Fruit fly (Drosophila melanogaster) whole organism, embryonic: Measurements from ENCODE around the gene Acp26Ab.

ENCODE experiments used
- Ada2b ChIP-seq: fragments of 200-800 bp; sonication (Bioruptor generic); IDR thresholded peaks from 2 replicates; pipeline ENCODE4 v1.3.6; 2022; ENCODE audit warnings: missing biosample characterization, missing genetic modification characterization
- CG11085 ChIP-seq: fragments of 200-800 bp; sonication (Bioruptor generic); IDR thresholded peaks from 2 replicates; pipeline ENCODE4 v1.3.6; 2022; ENCODE audit warnings: missing biosample characterization, missing genetic modification characterization
- CG12155 ChIP-seq: fragments of 200-800 bp; sonication (Bioruptor generic); optimal IDR thresholded peaks from 3 replicates; lab custom pipeline; 2016; ENCODE audit warnings: missing biosample characterization, missing genetic modification characterization
- CG12299 ChIP-seq: fragments of 200-800 bp; sonication (Bioruptor generic); optimal IDR thresholded peaks from 2 replicates; lab custom pipeline; 2018; ENCODE audit warnings: missing biosample characterization, mild to moderate bottlenecking, missing genetic modification characterization
- CG1233 ChIP-seq: fragments of 200-800 bp; sonication (Bioruptor generic); optimal IDR thresholded peaks from 4 replicates; lab custom pipeline; 2018; ENCODE audit warnings: missing biosample characterization, mild to moderate bottlenecking, missing genetic modification characterization
- CG12391 ChIP-seq: fragments of 200-800 bp; sonication (Bioruptor generic); optimal IDR thresholded peaks from 3 replicates; lab custom pipeline; 2018; ENCODE audit warnings: missing biosample characterization, mild to moderate bottlenecking, missing genetic modification characterization, moderate library complexity
- CG12769 ChIP-seq: fragments of 200-800 bp; sonication (Bioruptor generic); optimal IDR thresholded peaks from 2 replicates; lab custom pipeline; 2019; ENCODE audit warnings: missing biosample characterization, mild to moderate bottlenecking, missing genetic modification characterization, moderate library complexity
- CG12942 ChIP-seq: fragments of 200-800 bp; sonication (Bioruptor generic); optimal IDR thresholded peaks from 3 replicates; lab custom pipeline; 2016; ENCODE audit warnings: missing biosample characterization, missing genetic modification characterization
- CG13123 ChIP-seq: fragments of 200-800 bp; sonication (Bioruptor generic); optimal IDR thresholded peaks from 2 replicates; lab custom pipeline; 2016; ENCODE audit warnings: missing biosample characterization, missing genetic modification characterization
- CG13894 ChIP-seq: fragments of 200-800 bp; sonication (Bioruptor generic); optimal IDR thresholded peaks from 3 replicates; lab custom pipeline; 2018; ENCODE audit warnings: missing biosample characterization, mild to moderate bottlenecking, missing genetic modification characterization, moderate library complexity
- CG14441 ChIP-seq: fragments of 200-800 bp; sonication (Bioruptor generic); IDR thresholded peaks from 2 replicates; pipeline ENCODE4 v1.3.6; 2022; ENCODE audit warnings: missing biosample characterization, missing genetic modification characterization
- CG17385 ChIP-seq: fragments of 200-800 bp; sonication (Bioruptor generic); optimal IDR thresholded peaks from 3 replicates; lab custom pipeline; 2018; ENCODE audit warnings: missing biosample characterization, mild to moderate bottlenecking, missing genetic modification characterization
- CG17568 ChIP-seq: fragments of 200-800 bp; sonication (Bioruptor generic); optimal IDR thresholded peaks from 2 replicates; lab custom pipeline; 2018; ENCODE audit warnings: missing biosample characterization, mild to moderate bottlenecking, missing genetic modification characterization, moderate library complexity
- CG18011 ChIP-seq: fragments of 200-800 bp; sonication (Bioruptor generic); optimal IDR thresholded peaks from 2 replicates; lab custom pipeline; 2017; ENCODE audit warnings: missing biosample characterization, missing genetic modification characterization, mild to moderate bottlenecking, moderate library complexity, missing genotype
- CG18599 ChIP-seq: fragments of 200-800 bp; sonication (Bioruptor generic); optimal IDR thresholded peaks from 3 replicates; lab custom pipeline; 2017; ENCODE audit warnings: missing biosample characterization, missing genetic modification characterization, mild to moderate bottlenecking, moderate library complexity, missing genetic modification reagents
- CG18619 ChIP-seq: fragments of 200-800 bp; sonication (Bioruptor generic); optimal IDR thresholded peaks from 3 replicates; lab custom pipeline; 2017; ENCODE audit warnings: missing biosample characterization, mild to moderate bottlenecking, missing genetic modification characterization
- CG30403 ChIP-seq: fragments of 200-800 bp; sonication (Bioruptor generic); optimal IDR thresholded peaks from 3 replicates; lab custom pipeline; 2016; ENCODE audit warnings: missing biosample characterization, missing genetic modification characterization
- CG3407 ChIP-seq: fragments of 200-800 bp; sonication (Bioruptor generic); optimal IDR thresholded peaks from 2 replicates; lab custom pipeline; 2018; ENCODE audit warnings: missing biosample characterization, mild to moderate bottlenecking, missing genetic modification characterization
- CG34224 ChIP-seq: fragments of 200-800 bp; sonication (Bioruptor generic); IDR thresholded peaks from 3 replicates; pipeline ENCODE4 v1.3.6; 2022; ENCODE audit warnings: missing biosample characterization, missing genetic modification characterization; ENCODE audit not compliant: partially characterized antibody
- CG4424 ChIP-seq: fragments of 200-800 bp; sonication (Bioruptor generic); optimal IDR thresholded peaks from 3 replicates; lab custom pipeline; 2016; ENCODE audit warnings: missing biosample characterization, missing genetic modification characterization
- CG4820 ChIP-seq: fragments of 200-800 bp; sonication (Bioruptor generic); optimal IDR thresholded peaks from 3 replicates; lab custom pipeline; 2016; ENCODE audit warnings: missing biosample characterization, missing genetic modification characterization
- CG6654 ChIP-seq: fragments of 200-800 bp; sonication (Bioruptor generic); optimal IDR thresholded peaks from 2 replicates; lab custom pipeline; 2017; ENCODE audit warnings: missing biosample characterization, mild to moderate bottlenecking, missing genetic modification characterization
- CG7271 ChIP-seq: fragments of 200-800 bp; sonication (Bioruptor generic); optimal IDR thresholded peaks from 2 replicates; lab custom pipeline; 2018; ENCODE audit warnings: missing biosample characterization, mild to moderate bottlenecking, missing genetic modification characterization, moderate library complexity
- CG8388 ChIP-seq: fragments of 200-800 bp; sonication (Bioruptor generic); optimal IDR thresholded peaks from 2 replicates; lab custom pipeline; 2019; ENCODE audit warnings: missing biosample characterization, mild to moderate bottlenecking, missing genetic modification characterization, moderate library complexity
- CG8944 ChIP-seq: fragments of 200-800 bp; sonication (Bioruptor generic); optimal IDR thresholded peaks from 3 replicates; lab custom pipeline; 2016; ENCODE audit warnings: missing biosample characterization, missing genetic modification characterization
- CHES-1-like ChIP-seq: fragments of 200-800 bp; sonication (Bioruptor generic); optimal IDR thresholded peaks from 2 replicates; lab custom pipeline; 2016; ENCODE audit warnings: missing biosample characterization, missing genetic modification characterization
- Chrac-16 ChIP-seq: fragments of 200-800 bp; sonication (Bioruptor generic); optimal IDR thresholded peaks from 3 replicates; lab custom pipeline; 2016; ENCODE audit warnings: missing biosample characterization, missing genetic modification characterization
- Doc2 ChIP-seq: fragments of 200-800 bp; sonication (Bioruptor generic); IDR thresholded peaks from 2 replicates; pipeline ENCODE4 v1.3.6; 2022; ENCODE audit warnings: missing biosample characterization, missing genetic modification characterization
- Eip74EF ChIP-seq, 2 experiments: fragments of 200-800 bp in 1 of 2; fragments of >200 bp in 1 of 2; sonication (Bioruptor generic) in 1 of 2; optimal IDR thresholded peaks; 2 replicates each; lab custom pipeline; 2017 to 2019; ENCODE audit warnings: missing biosample characterization in 2 of 2, missing genetic modification characterization in 2 of 2, mild to moderate bottlenecking in 1 of 2, moderate library complexity in 1 of 2
- H15 ChIP-seq: fragments of 200-800 bp; sonication (Bioruptor generic); IDR thresholded peaks from 3 replicates; pipeline ENCODE4 v1.3.6; 2022; ENCODE audit warnings: missing biosample characterization, missing genetic modification characterization
- HLH54F ChIP-seq: fragments of 200-800 bp; sonication (Bioruptor generic); optimal IDR thresholded peaks from 3 replicates; lab custom pipeline; 2016; ENCODE audit warnings: missing biosample characterization, missing genetic modification characterization
- Hr39 ChIP-seq: fragments of >200 bp; optimal IDR thresholded peaks from 2 replicates; lab custom pipeline; 2017
- Lhr ChIP-seq: fragments of 200-800 bp; sonication (Bioruptor generic); optimal IDR thresholded peaks from 3 replicates; lab custom pipeline; 2017; ENCODE audit warnings: mild to moderate bottlenecking, missing biosample characterization, missing genetic modification reagents, missing genetic modification characterization
- Lpt ChIP-seq: fragments of >200 bp; optimal IDR thresholded peaks from 2 replicates; lab custom pipeline; 2018; ENCODE audit warnings: missing biosample characterization, missing genetic modification characterization
- Nf-YA ChIP-seq: fragments of 200-800 bp; sonication (Bioruptor generic); IDR thresholded peaks from 2 replicates; pipeline ENCODE4 v1.3.6; 2022; ENCODE audit warnings: missing biosample characterization, missing genetic modification characterization
- Sox102F ChIP-seq: fragments of 200-800 bp; sonication (Bioruptor generic); optimal IDR thresholded peaks from 2 replicates; lab custom pipeline; 2018; ENCODE audit warnings: missing biosample characterization, mild to moderate bottlenecking, missing genetic modification characterization, moderate library complexity
- TFAM ChIP-seq: fragments of 200-800 bp; sonication (Bioruptor generic); optimal IDR thresholded peaks from 2 replicates; lab custom pipeline; 2017; ENCODE audit warnings: missing biosample characterization, missing genetic modification characterization, inconsistent platforms
- cas ChIP-seq: fragments of 200-800 bp; sonication (Bioruptor generic); IDR thresholded peaks from 2 replicates; pipeline ENCODE4 v1.3.6; 2022; ENCODE audit warnings: missing biosample characterization, missing genetic modification characterization
- en ChIP-seq: fragments of 200-800 bp; sonication (Bioruptor generic); optimal IDR thresholded peaks from 2 replicates; lab custom pipeline; 2016; ENCODE audit warnings: missing biosample characterization, missing genetic modification characterization
- fd102C ChIP-seq: fragments of 200-800 bp; sonication (Bioruptor generic); optimal IDR thresholded peaks from 2 replicates; lab custom pipeline; 2018; ENCODE audit warnings: missing biosample characterization, mild to moderate bottlenecking, missing genetic modification characterization, moderate library complexity
- inv ChIP-seq: fragments of 200-800 bp; sonication (Bioruptor generic); IDR thresholded peaks from 2 replicates; pipeline ENCODE4 v1.3.6; 2022; ENCODE audit warnings: missing biosample characterization, missing genetic modification characterization; ENCODE audit not compliant: partially characterized antibody
- lilli ChIP-seq: fragments of 200-800 bp; sonication (Bioruptor generic); optimal IDR thresholded peaks from 3 replicates; lab custom pipeline; 2016; ENCODE audit warnings: missing biosample characterization, missing genetic modification characterization
- odd ChIP-seq: fragments of 200-800 bp; sonication (Bioruptor generic); optimal IDR thresholded peaks from 2 replicates; lab custom pipeline; 2017; ENCODE audit warnings: missing biosample characterization, mild to moderate bottlenecking, missing genetic modification characterization
- org-1 ChIP-seq: fragments of 200-800 bp; sonication (Bioruptor generic); optimal IDR thresholded peaks from 2 replicates; lab custom pipeline; 2017; ENCODE audit warnings: missing biosample characterization, missing genetic modification characterization
- scrt ChIP-seq: fragments of 200-800 bp; sonication (Bioruptor generic); optimal IDR thresholded peaks from 2 replicates; lab custom pipeline; 2018; ENCODE audit warnings: missing biosample characterization, mild to moderate bottlenecking, missing genetic modification characterization, moderate library complexity
- sens ChIP-seq: fragments of 200-800 bp; sonication (Bioruptor generic); peaks from one replicate; lab custom pipeline; 2016; ENCODE audit warnings: missing biosample characterization, missing genetic modification characterization
- seq ChIP-seq: fragments of 200-800 bp; sonication (Bioruptor generic); IDR thresholded peaks from 2 replicates; pipeline ENCODE4 v1.3.6; 2022; ENCODE audit warnings: missing biosample characterization, missing genetic modification characterization
- ssp ChIP-seq: fragments of 200-800 bp; sonication (Bioruptor generic); IDR thresholded peaks from 2 replicates; pipeline ENCODE4 v1.3.6; 2022; ENCODE audit warnings: missing biosample characterization, missing genetic modification characterization
- stc ChIP-seq: fragments of 200-800 bp; sonication (Bioruptor generic); IDR thresholded peaks from 2 replicates; pipeline ENCODE4 v1.3.6; 2022; ENCODE audit warnings: missing biosample characterization, missing genetic modification characterization
- vnd ChIP-seq: fragments of 200-800 bp; sonication (Bioruptor generic); IDR thresholded peaks from 3 replicates; pipeline ENCODE4 v1.3.6; 2022; ENCODE audit warnings: missing biosample characterization, missing genetic modification characterization; ENCODE audit not compliant: partially characterized antibody
- z ChIP-seq: fragments of 200-800 bp; sonication (Bioruptor generic); IDR thresholded peaks from 3 replicates; pipeline ENCODE4 v1.3.6; 2022; ENCODE audit warnings: missing biosample characterization, missing genetic modification characterization

Acp26Ab gene

dm6 chr2L:5876474-5877067 is 16.1 kb downstream of the Acp26Ab start (continued):
- no peak for TF ChIP-seq CG3407
- TF ChIP-seq cas (GFP tag; lab: Robert Waterston, UW), result no peak
- TF ChIP-seq ssp (GFP tag; lab: Robert Waterston, UW), result no peak
- peak; percentile 58 for TF ChIP-seq CG18619 (GFP tag; lab: Kevin White, UChicago)
- TF ChIP-seq odd (GFP tag; lab: Kevin White, UChicago), result peak; percentile 56
- TF ChIP-seq TFAM (GFP tag; lab: Kevin White, UChicago), result no peak
- no peak for TF ChIP-seq CG34224 (GFP tag; lab: Robert Waterston, UW)
- no peak for TF ChIP-seq inv (GFP tag; lab: Robert Waterston, UW)
- no peak for TF ChIP-seq H15 (GFP tag; lab: Robert Waterston, UW)
- TF ChIP-seq CG18599 (GFP tag; lab: Kevin White, UChicago), result peak; percentile 62
- peak; percentile 2 for TF ChIP-seq CG13123 (GFP tag; lab: Kevin White, UChicago)
- peak; percentile 48; the same call in 1 of the 2 replicates for TF ChIP-seq seq (GFP tag; lab: Robert Waterston, UW)
- peak; percentile 38 for TF ChIP-seq CG7271
- no peak for TF ChIP-seq Lpt
- TF ChIP-seq CG4424 (GFP tag; lab: Kevin White, UChicago), result no peak
- peak; percentile 40 for TF ChIP-seq CHES-1-like (GFP tag; lab: Kevin White, UChicago)
- TF ChIP-seq Ada2b (GFP tag; lab: Robert Waterston, UW), result no peak
- no peak for TF ChIP-seq z
- no peak for TF ChIP-seq CG12942 (GFP tag; lab: Kevin White, UChicago)
- TF ChIP-seq CG12769 (tag; lab: Kevin White, UChicago), result peak; percentile 57
- TF ChIP-seq HLH54F (GFP tag; lab: Kevin White, UChicago), result no peak
- TF ChIP-seq CG8944, result no peak
- no peak for TF ChIP-seq Hr39 (lab: Kevin White, UChicago)
- no peak for TF ChIP-seq CG8388 (GFP tag; lab: Kevin White, UChicago)
- TF ChIP-seq Sox102F (GFP tag; lab: Kevin White, UChicago), result peak; percentile 26
- no peak for TF ChIP-seq CG12155
- no peak for TF ChIP-seq CG4820 (GFP tag; lab: Kevin White, UChicago)
- TF ChIP-seq CG6654, result no peak
- no peak for TF ChIP-seq CG11085
- TF ChIP-seq en (GFP tag; lab: Kevin White, UChicago), result no peak
- TF ChIP-seq CG1233, result peak; percentile 44
- TF ChIP-seq stc (GFP tag; lab: Robert Waterston, UW), result no peak
- TF ChIP-seq CG30403 (GFP tag; lab: Kevin White, UChicago), result no peak
- peak; percentile 18 for TF ChIP-seq CG12299
- no peak for TF ChIP-seq vnd (GFP tag; lab: Robert Waterston, UW)
- no peak for TF ChIP-seq org-1
- TF ChIP-seq CG17385 (GFP tag; lab: Kevin White, UChicago), result peak; percentile 44
- TF ChIP-seq sens (GFP tag; lab: Kevin White, UChicago), result peak; percentile 69
- TF ChIP-seq lilli (GFP tag; lab: Kevin White, UChicago), result no peak
- TF ChIP-seq CG17568 (GFP tag; lab: Kevin White, UChicago), result peak; percentile 74
- peak in 1 of 2 experiments; percentile 6 for TF ChIP-seq Eip74EF (GFP tag; optimal IDR thresholded peaks at IDR 0.05; lab: Kevin White, UChicago)
- TF ChIP-seq CG12391 (tag; lab: Kevin White, UChicago), result no peak
- peak; percentile 27 for TF ChIP-seq CG18011 (GFP tag; lab: Kevin White, UChicago)
- no peak for TF ChIP-seq CG14441
- TF ChIP-seq Doc2 (GFP tag; lab: Robert Waterston, UW), result no peak
- TF ChIP-seq Lhr (GFP tag; lab: Kevin White, UChicago), result no peak
- TF ChIP-seq fd102C (GFP tag; lab: Kevin White, UChicago), result no peak
- no peak for TF ChIP-seq Chrac-16 (GFP tag; lab: Kevin White, UChicago)
- TF ChIP-seq Nf-YA (GFP tag; lab: Robert Waterston, UW), result no peak
- TF ChIP-seq CG13894, result peak; percentile 29
- TF ChIP-seq scrt, result peak; percentile 13
